Fruit fly (Drosophila melanogaster): ENCODE results near the gene by.

Gene by

dm6 chr3R:9527907-9528842, 4.6 kb downstream of the by start (continued):
- TF ChIP-seq Tbp (GFP tag; optimal IDR thresholded peaks at IDR 0.05) = no peak
- TF ChIP-seq zen2 (GFP tag; IDR thresholded peaks at IDR 0.05; ENCODE audit: partially characterized antibody) = no peak
- peak; percentile 88 for TF ChIP-seq MBD-R2 (GFP tag; IDR thresholded peaks at IDR 0.05)
- TF ChIP-seq Dll (GFP tag; IDR thresholded peaks at IDR 0.05; ENCODE audit: partially characterized antibody) = no peak
- TF ChIP-seq pfk (GFP tag; optimal IDR thresholded peaks at IDR 0.05) = peak; percentile 21
- peak; percentile 81 for TF ChIP-seq Hsf (GFP tag; optimal IDR thresholded peaks at IDR 0.05)
- TF ChIP-seq unpg (GFP tag; optimal IDR thresholded peaks at IDR 0.05) = peak; percentile 92
- peak; percentile 74 for TF ChIP-seq ara (GFP tag; IDR thresholded peaks at IDR 0.05)
- TF ChIP-seq scrt (GFP tag; optimal IDR thresholded peaks at IDR 0.05) = peak; percentile 87
- TF ChIP-seq CG4854 (GFP tag; optimal IDR thresholded peaks at IDR 0.05) = peak; percentile 92
- TF ChIP-seq hb (GFP tag; IDR thresholded peaks at IDR 0.05; ENCODE audit: partially characterized antibody) = no peak
- TF ChIP-seq CG13424 (tag; optimal IDR thresholded peaks at IDR 0.05) = peak; percentile 63
- peak; percentile 64 for TF ChIP-seq CG17802 (tag; optimal IDR thresholded peaks at IDR 0.05)
- TF ChIP-seq CG7963 (GFP tag; IDR thresholded peaks at IDR 0.05; ENCODE audit: partially characterized antibody) = no peak
- TF ChIP-seq Mrtf (GFP tag; IDR thresholded peaks at IDR 0.05) = peak; percentile 88
- TF ChIP-seq lbe (GFP tag; optimal IDR thresholded peaks at IDR 0.05) = peak; percentile 95
- TF ChIP-seq sim (GFP tag; IDR thresholded peaks at IDR 0.05) = no peak
- TF ChIP-seq wor (GFP tag; IDR thresholded peaks at IDR 0.05) = peak; percentile 48; the same call in 1 of the 2 replicates
- peak; percentile 91 for TF ChIP-seq CG2678 (tag; optimal IDR thresholded peaks at IDR 0.05)
- no peak for TF ChIP-seq sna (GFP tag; IDR thresholded peaks at IDR 0.05; ENCODE audit: partially characterized antibody)
- TF ChIP-seq lab (GFP tag; optimal IDR thresholded peaks at IDR 0.05) = peak; percentile 98
- no peak for TF ChIP-seq sc (optimal IDR thresholded peaks at IDR 0.05)
- TF ChIP-seq sc (GFP tag; optimal IDR thresholded peaks at IDR 0.05) = peak; percentile 17
- TF ChIP-seq ranshi (GFP tag; IDR thresholded peaks at IDR 0.05) = peak; percentile 94
- TF ChIP-seq CG15696 (tag; optimal IDR thresholded peaks at IDR 0.05) = peak; percentile 38
- peak; percentile 82; the same call in 2 of the 3 replicates for TF ChIP-seq gce (GFP tag; IDR thresholded peaks at IDR 0.05)
- TF ChIP-seq CG3163 (GFP tag; optimal IDR thresholded peaks at IDR 0.05) = peak; percentile 50
- peak; percentile 92 for TF ChIP-seq Side (GFP tag; optimal IDR thresholded peaks at IDR 0.05)
- TF ChIP-seq CG32772 (GFP tag; IDR thresholded peaks at IDR 0.05) = peak; percentile 87
- TF ChIP-seq grn (GFP tag; optimal IDR thresholded peaks at IDR 0.05) = peak; percentile 70
- TF ChIP-seq Dad (GFP tag; optimal IDR thresholded peaks at IDR 0.05) = peak; percentile 90
- TF ChIP-seq mam (GFP tag; optimal IDR thresholded peaks at IDR 0.05) = peak; percentile 94
- peak; percentile 85 for TF ChIP-seq otp (GFP tag; IDR thresholded peaks at IDR 0.05)
- peak; percentile 85 for TF ChIP-seq ase (GFP tag; IDR thresholded peaks at IDR 0.05)
- TF ChIP-seq ac (GFP tag; optimal IDR thresholded peaks at IDR 0.05) = no peak
- TF ChIP-seq ci (GFP tag; IDR thresholded peaks at IDR 0.05) = peak; percentile 88
- peak; percentile 92 for TF ChIP-seq Gug (GFP tag; IDR thresholded peaks at IDR 0.05)
- TF ChIP-seq Atf-2 (GFP tag; optimal IDR thresholded peaks at IDR 0.05) = peak; percentile 77
- peak; percentile 95 for TF ChIP-seq CG12071 (GFP tag; optimal IDR thresholded peaks at IDR 0.05)
- TF ChIP-seq Bteb2 (GFP tag; optimal IDR thresholded peaks at IDR 0.05) = peak; percentile 78
- TF ChIP-seq Oli (tag; optimal IDR thresholded peaks at IDR 0.05) = peak; percentile 75
- TF ChIP-seq Dip2 (GFP tag; IDR thresholded peaks at IDR 0.05) = peak; percentile 27; the same call in 1 of the 2 replicates
- TF ChIP-seq btn (GFP tag; optimal IDR thresholded peaks at IDR 0.05) = peak; percentile 73
- no peak for TF ChIP-seq nau (GFP tag; optimal IDR thresholded peaks at IDR 0.05)
- peak; percentile 79 for TF ChIP-seq CG12659 (GFP tag; optimal IDR thresholded peaks at IDR 0.05)
- TF ChIP-seq CG15514 (GFP tag; optimal IDR thresholded peaks at IDR 0.05) = peak; percentile 92
- TF ChIP-seq Nf-YC (tag; optimal IDR thresholded peaks at IDR 0.05) = peak; percentile 74
- no peak for TF ChIP-seq lov (optimal IDR thresholded peaks at IDR 0.05)
- TF ChIP-seq lov (GFP tag; IDR thresholded peaks at IDR 0.05) = peak; percentile 43; the same call in 1 of the 3 replicates
